Fruit fly (Drosophila melanogaster) whole organism, embryonic: ENCODE data around the gene mTerf3.

ENCODE experiments used
- CG11695 ChIP-seq: fragments of 200-800 bp; sonication (Bioruptor generic); IDR thresholded peaks from 3 replicates; pipeline ENCODE4 v1.3.6; 2022; ENCODE audit warnings: missing biosample characterization, missing genetic modification characterization
- CG12071 ChIP-seq: fragments of 200-800 bp; sonication (Bioruptor generic); optimal IDR thresholded peaks from 3 replicates; lab custom pipeline; 2018; ENCODE audit warnings: missing biosample characterization, mild to moderate bottlenecking, missing genetic modification characterization
- CG12942 ChIP-seq: fragments of 200-800 bp; sonication (Bioruptor generic); optimal IDR thresholded peaks from 3 replicates; lab custom pipeline; 2016; ENCODE audit warnings: missing biosample characterization, missing genetic modification characterization
- CG14050 ChIP-seq: fragments of 200-800 bp; sonication (Bioruptor generic); IDR thresholded peaks from 3 replicates; pipeline ENCODE4 v1.3.6; 2022; ENCODE audit warnings: missing biosample characterization, missing genetic modification characterization
- CG17568 ChIP-seq: fragments of 200-800 bp; sonication (Bioruptor generic); optimal IDR thresholded peaks from 2 replicates; lab custom pipeline; 2018; ENCODE audit warnings: missing biosample characterization, mild to moderate bottlenecking, missing genetic modification characterization, moderate library complexity
- CG30403 ChIP-seq: fragments of 200-800 bp; sonication (Bioruptor generic); optimal IDR thresholded peaks from 3 replicates; lab custom pipeline; 2016; ENCODE audit warnings: missing biosample characterization, missing genetic modification characterization
- CG31365 ChIP-seq: fragments of 200-800 bp; sonication (Bioruptor generic); optimal IDR thresholded peaks from 2 replicates; lab custom pipeline; 2018; ENCODE audit warnings: missing biosample characterization, mild to moderate bottlenecking, missing genetic modification characterization
- CG42726 ChIP-seq: fragments of 200-800 bp; sonication (Bioruptor generic); IDR thresholded peaks from 2 replicates; pipeline ENCODE4 v1.3.6; 2022; ENCODE audit warnings: missing biosample characterization, missing genetic modification characterization; ENCODE audit not compliant: partially characterized antibody
- CG4617 ChIP-seq: fragments of 200-800 bp; sonication (Bioruptor generic); optimal IDR thresholded peaks from 3 replicates; lab custom pipeline; 2016; ENCODE audit warnings: missing biosample characterization, missing genetic modification characterization, borderline replicate concordance
- CG5245 ChIP-seq: fragments of 200-800 bp; sonication (Bioruptor generic); optimal IDR thresholded peaks from 3 replicates; lab custom pipeline; 2016; ENCODE audit warnings: missing biosample characterization, missing genetic modification characterization
- CG6175 ChIP-seq: fragments of 200-800 bp; sonication (Bioruptor generic); IDR thresholded peaks from 3 replicates; pipeline ENCODE4 v1.3.6; 2022; ENCODE audit warnings: missing biosample characterization, missing genetic modification characterization
- CG6272 ChIP-seq: fragments of 200-800 bp; sonication (Bioruptor generic); IDR thresholded peaks from 2 replicates; pipeline ENCODE4 v1.3.6; 2022; ENCODE audit warnings: missing biosample characterization, missing genetic modification characterization
- CG6791 ChIP-seq: fragments of 200-800 bp; sonication (Bioruptor generic); IDR thresholded peaks from 3 replicates; pipeline ENCODE4 v1.3.6; 2022; ENCODE audit warnings: missing biosample characterization, missing genetic modification characterization; ENCODE audit not compliant: partially characterized antibody
- CG8281 ChIP-seq: fragments of 200-800 bp; sonication (Bioruptor generic); optimal IDR thresholded peaks from 2 replicates; lab custom pipeline; 2018; ENCODE audit warnings: missing biosample characterization, mild to moderate bottlenecking, missing genetic modification characterization, moderate library complexity
- CG8765 ChIP-seq: fragments of 200-800 bp; sonication (Bioruptor generic); IDR thresholded peaks from 2 replicates; pipeline ENCODE4 v1.3.6; 2022; ENCODE audit warnings: missing biosample characterization, missing genetic modification characterization
- CG8944 ChIP-seq: fragments of 200-800 bp; sonication (Bioruptor generic); optimal IDR thresholded peaks from 3 replicates; lab custom pipeline; 2016; ENCODE audit warnings: missing biosample characterization, missing genetic modification characterization
- Chrac-16 ChIP-seq: fragments of 200-800 bp; sonication (Bioruptor generic); optimal IDR thresholded peaks from 3 replicates; lab custom pipeline; 2016; ENCODE audit warnings: missing biosample characterization, missing genetic modification characterization
- CoRest ChIP-seq: fragments of 200-800 bp; sonication (Bioruptor generic); optimal IDR thresholded peaks from 3 replicates; lab custom pipeline; 2018; ENCODE audit warnings: missing biosample characterization, mild to moderate bottlenecking, missing genetic modification characterization, moderate library complexity
- Gug ChIP-seq: fragments of 200-800 bp; sonication (Bioruptor generic); IDR thresholded peaks from 4 replicates; pipeline ENCODE4 v1.3.6; 2022; ENCODE audit warnings: missing biosample characterization, missing genetic modification characterization
- HmgZ ChIP-seq: fragments of 200-800 bp; sonication (Bioruptor generic); optimal IDR thresholded peaks from 2 replicates; lab custom pipeline; 2018; ENCODE audit warnings: missing biosample characterization, mild to moderate bottlenecking, missing genetic modification characterization
- Hr3 ChIP-seq: fragments of 200-800 bp; sonication (Bioruptor generic); optimal IDR thresholded peaks from 3 replicates; lab custom pipeline; 2016; ENCODE audit warnings: missing biosample characterization, missing genetic modification characterization
- Hr51 ChIP-seq, 2 experiments: fragments of 200-800 bp; sonication (Bioruptor generic); optimal IDR thresholded peaks; 2 replicates in 1 of 2; 3 replicates in 1 of 2; lab custom pipeline; 2016 to 2018; ENCODE audit warnings: missing biosample characterization in 2 of 2, missing genetic modification characterization in 2 of 2, mild to moderate bottlenecking in 1 of 2, moderate library complexity in 1 of 2
- Lpt ChIP-seq: fragments of >200 bp; optimal IDR thresholded peaks from 2 replicates; lab custom pipeline; 2018; ENCODE audit warnings: missing biosample characterization, missing genetic modification characterization
- Nf-YB ChIP-seq: fragments of 200-800 bp; sonication (Bioruptor generic); optimal IDR thresholded peaks from 3 replicates; lab custom pipeline; 2019; ENCODE audit warnings: missing biosample characterization, mild to moderate bottlenecking, missing genetic modification characterization, moderate library complexity
- Optix ChIP-seq: fragments of 200-800 bp; sonication (Bioruptor generic); IDR thresholded peaks from 3 replicates; pipeline ENCODE4 v1.3.6; 2022; ENCODE audit warnings: missing biosample characterization, missing genetic modification characterization
- PHDP ChIP-seq: fragments of 200-800 bp; sonication (Bioruptor generic); optimal IDR thresholded peaks from 3 replicates; lab custom pipeline; 2018; ENCODE audit warnings: missing biosample characterization, mild to moderate bottlenecking, missing genetic modification characterization, moderate library complexity
- Pdp1 ChIP-seq, 2 experiments: fragments of 200-800 bp; sonication (Bioruptor generic); optimal IDR thresholded peaks; 3 replicates each; lab custom pipeline; 2016; ENCODE audit warnings: missing biosample characterization in 2 of 2, missing genetic modification characterization in 2 of 2, mild to moderate bottlenecking in 1 of 2, moderate library complexity in 1 of 2
- Sin3A ChIP-seq: fragments of >200 bp; optimal IDR thresholded peaks from 2 replicates; lab custom pipeline; 2018
- Sry-δ ChIP-seq: fragments of 200-800 bp; sonication (Bioruptor generic); optimal IDR thresholded peaks from 2 replicates; lab custom pipeline; 2016; ENCODE audit warnings: missing biosample characterization, missing genetic modification characterization
- al ChIP-seq: fragments of 200-800 bp; sonication (Bioruptor generic); IDR thresholded peaks from 2 replicates; pipeline ENCODE4 v1.3.6; 2022; ENCODE audit warnings: missing biosample characterization, missing genetic modification characterization
- caup ChIP-seq: fragments of 200-800 bp; sonication (Bioruptor generic); optimal IDR thresholded peaks from 3 replicates; lab custom pipeline; 2017; ENCODE audit warnings: missing biosample characterization, mild to moderate bottlenecking, missing genetic modification characterization, moderate library complexity; ENCODE audit not compliant: severe bottlenecking
- chm ChIP-seq: fragments of 200-800 bp; sonication (Bioruptor generic); IDR thresholded peaks from 2 replicates; pipeline ENCODE4 v1.3.6; 2022; ENCODE audit warnings: missing biosample characterization, missing genetic modification characterization
- croc ChIP-seq: fragments of 200-800 bp; sonication (Bioruptor generic); conservative IDR thresholded peaks from 3 replicates; pipeline ENCODE4 v1.3.6; 2022; ENCODE audit warnings: missing biosample characterization, missing genetic modification characterization
- crol ChIP-seq: fragments of 200-800 bp; sonication (Bioruptor generic); IDR thresholded peaks from 2 replicates; pipeline ENCODE4 v1.3.6; 2022; ENCODE audit warnings: missing biosample characterization, missing genetic modification characterization
- danr ChIP-seq: fragments of 200-800 bp; sonication (Bioruptor generic); IDR thresholded peaks from 2 replicates; pipeline ENCODE4 v1.3.6; 2022; ENCODE audit warnings: missing biosample characterization, missing genetic modification characterization
- dmrt99B ChIP-seq: fragments of 200-800 bp; sonication (Bioruptor generic); optimal IDR thresholded peaks from 2 replicates; lab custom pipeline; 2018; ENCODE audit warnings: missing biosample characterization, mild to moderate bottlenecking, missing genetic modification characterization, moderate library complexity
- dysf ChIP-seq: fragments of 200-800 bp; sonication (Bioruptor generic); IDR thresholded peaks from 3 replicates; pipeline ENCODE4 v1.3.6; 2022; ENCODE audit warnings: missing biosample characterization, missing genetic modification characterization
- fd64A ChIP-seq: fragments of 200-800 bp; sonication (Bioruptor generic); optimal IDR thresholded peaks from 3 replicates; lab custom pipeline; 2018; ENCODE audit warnings: missing biosample characterization, mild to moderate bottlenecking, missing genetic modification characterization
- ftz-f1 ChIP-seq: fragments of 200-800 bp; sonication (Bioruptor generic); optimal IDR thresholded peaks from 2 replicates; lab custom pipeline; 2016; ENCODE audit warnings: missing biosample characterization, missing genetic modification characterization
- her ChIP-seq: fragments of 200-800 bp; sonication (Bioruptor generic); optimal IDR thresholded peaks from 2 replicates; lab custom pipeline; 2016; ENCODE audit warnings: missing biosample characterization, missing genetic modification characterization
- kay ChIP-seq: fragments of 200-800 bp; sonication (Bioruptor generic); optimal IDR thresholded peaks from 2 replicates; lab custom pipeline; 2016; ENCODE audit warnings: missing biosample characterization, missing genetic modification characterization
- ken ChIP-seq: fragments of 200-800 bp; sonication (Bioruptor generic); IDR thresholded peaks from 3 replicates; pipeline ENCODE4 v1.3.6; 2022; ENCODE audit warnings: missing biosample characterization, missing genetic modification characterization
- lola ChIP-seq, 3 experiments: fragments of >200 bp in 2 of 3; fragments of 200-800 bp in 1 of 3; sonication (Bioruptor generic) in 1 of 3; optimal IDR thresholded peaks; 2 replicates each; lab custom pipeline; 2017 to 2019; ENCODE audit warnings: missing biosample characterization in 3 of 3, missing genetic modification characterization in 3 of 3, mild to moderate bottlenecking in 1 of 3, moderate library complexity in 1 of 3
- nerfin-1 ChIP-seq: fragments of 200-800 bp; sonication (Bioruptor generic); optimal IDR thresholded peaks from 3 replicates; lab custom pipeline; 2019; ENCODE audit warnings: missing biosample characterization, mild to moderate bottlenecking, missing genetic modification characterization, moderate library complexity
- otp ChIP-seq: fragments of 200-800 bp; sonication (Bioruptor generic); IDR thresholded peaks from 3 replicates; pipeline ENCODE4, ENCODE4 v1.3.6; 2022; ENCODE audit warnings: missing biosample characterization, missing genetic modification characterization
- pb ChIP-seq: fragments of 200-800 bp; sonication (Bioruptor generic); optimal IDR thresholded peaks from 3 replicates; lab custom pipeline; 2016; ENCODE audit warnings: missing biosample characterization, missing genetic modification characterization
- tap ChIP-seq: fragments of 200-800 bp; optimal IDR thresholded peaks from 3 replicates; lab custom pipeline; 2019; ENCODE audit warnings: missing biosample characterization, mild to moderate bottlenecking, missing genetic modification characterization, moderate library complexity
- tgo ChIP-seq: fragments of 200-800 bp; sonication (Bioruptor generic); IDR thresholded peaks from 3 replicates; pipeline ENCODE4 v1.3.6; 2022; ENCODE audit warnings: missing biosample characterization, missing genetic modification characterization
- wdn ChIP-seq: fragments of 200-800 bp; sonication (Bioruptor generic); IDR thresholded peaks from 2 replicates; pipeline ENCODE4 v1.3.6; 2022; ENCODE audit warnings: missing biosample characterization, missing genetic modification characterization
- z ChIP-seq: fragments of 200-800 bp; sonication (Bioruptor generic); IDR thresholded peaks from 3 replicates; pipeline ENCODE4 v1.3.6; 2022; ENCODE audit warnings: missing biosample characterization, missing genetic modification characterization

mTerf3 gene

dm6 chr3L:20508136-20508635, 12.4 kb downstream of the mTerf3 start (continued):
- TF ChIP-seq CG4617 (GFP tag; lab: Kevin White, UChicago) (peak; percentile 59), Optix (peak; percentile 54; the same call in 1 of the 3 replicates), CG6175 (GFP tag; lab: Robert Waterston, UW) (no peak; the same call in 1 of the 3 replicates), nerfin-1 (tag; lab: Kevin White, UChicago) (peak; percentile 85), pb (peak; percentile 78), CG30403 (GFP tag; lab: Kevin White, UChicago) (peak; percentile 95), caup (GFP tag; lab: Kevin White, UChicago) (peak; percentile 96), HmgZ (tag; lab: Kevin White, UChicago) (peak; percentile 97), CG6272 (GFP tag; lab: Robert Waterston, UW) (peak; percentile 93), Pdp1 (GFP tag; optimal IDR thresholded peaks at IDR 0.05; lab: Kevin White, UChicago) (peak; percentile 94 to 95), Lpt (no peak), Gug (peak; percentile 98), CG8944 (GFP tag; lab: Kevin White, UChicago) (peak; percentile 88), ftz-f1 (peak; percentile 60), kay (GFP tag; lab: Kevin White, UChicago) (peak; percentile 95), tap (tag; lab: Kevin White, UChicago) (peak; percentile 56), Chrac-16 (peak; percentile 93), CG17568 (peak; percentile 86), dysf (GFP tag; lab: Robert Waterston, UW) (peak; percentile 97), danr (GFP tag; lab: Robert Waterston, UW) (peak; percentile 85), otp (peak; percentile 85; the same call in 2 of the 3 replicates), CG8281 (peak; percentile 76), Hr51 (GFP tag; optimal IDR thresholded peaks at IDR 0.05; lab: Kevin White, UChicago) (peak; percentile 88 to 90), chm (peak; percentile 92), CG42726 (no peak; the same call in 1 of the 2 replicates), Sry-δ (GFP tag; lab: Kevin White, UChicago) (peak; percentile 60), CG31365 (tag; lab: Kevin White, UChicago) (peak; percentile 78), CG14050 (peak; percentile 71; the same call in 2 of the 3 replicates), al (peak; percentile 95), CG12071 (GFP tag; lab: Kevin White, UChicago) (peak; percentile 81), crol (GFP tag; lab: Robert Waterston, UW) (no peak; the same call in 1 of the 2 replicates), CG11695 (peak; percentile 93), PHDP (tag; lab: Kevin White, UChicago) (peak; percentile 96), croc (GFP tag; lab: Robert Waterston, UW) (peak; percentile 84), z (GFP tag; lab: Robert Waterston, UW) (no peak), wdn (GFP tag; lab: Robert Waterston, UW) (peak; percentile 88), tgo (peak; percentile 95), CG8765 (peak; percentile 84; the same call in 1 of the 2 replicates), CG6791 (GFP tag; lab: Robert Waterston, UW) (0 out of 3 replicates have a peak, but pooled peaks have one; percentile 51), dmrt99B (tag; lab: Kevin White, UChicago) (peak; percentile 93), CG5245 (GFP tag; lab: Kevin White, UChicago) (peak; percentile 91), Sin3A (lab: Kevin White, UChicago) (no peak), Hr3 (GFP tag; lab: Kevin White, UChicago) (peak; percentile 87), CoRest (tag; lab: Kevin White, UChicago) (peak; percentile 95), CG12942 (GFP tag; lab: Kevin White, UChicago) (peak; percentile 82), lola (GFP tag; optimal IDR thresholded peaks at IDR 0.05; lab: Kevin White, UChicago) (peak in 1 of 3 experiments; percentile 72), her (GFP tag; lab: Kevin White, UChicago) (peak; percentile 78), ken (GFP tag; lab: Robert Waterston, UW) (peak; percentile 81), Nf-YB (GFP tag; lab: Kevin White, UChicago) (peak; percentile 79), fd64A (GFP tag; lab: Kevin White, UChicago) (peak; percentile 58)
